Fruit fly (Drosophila melanogaster): ENCODE data around the gene eIF1A.

DNA sequence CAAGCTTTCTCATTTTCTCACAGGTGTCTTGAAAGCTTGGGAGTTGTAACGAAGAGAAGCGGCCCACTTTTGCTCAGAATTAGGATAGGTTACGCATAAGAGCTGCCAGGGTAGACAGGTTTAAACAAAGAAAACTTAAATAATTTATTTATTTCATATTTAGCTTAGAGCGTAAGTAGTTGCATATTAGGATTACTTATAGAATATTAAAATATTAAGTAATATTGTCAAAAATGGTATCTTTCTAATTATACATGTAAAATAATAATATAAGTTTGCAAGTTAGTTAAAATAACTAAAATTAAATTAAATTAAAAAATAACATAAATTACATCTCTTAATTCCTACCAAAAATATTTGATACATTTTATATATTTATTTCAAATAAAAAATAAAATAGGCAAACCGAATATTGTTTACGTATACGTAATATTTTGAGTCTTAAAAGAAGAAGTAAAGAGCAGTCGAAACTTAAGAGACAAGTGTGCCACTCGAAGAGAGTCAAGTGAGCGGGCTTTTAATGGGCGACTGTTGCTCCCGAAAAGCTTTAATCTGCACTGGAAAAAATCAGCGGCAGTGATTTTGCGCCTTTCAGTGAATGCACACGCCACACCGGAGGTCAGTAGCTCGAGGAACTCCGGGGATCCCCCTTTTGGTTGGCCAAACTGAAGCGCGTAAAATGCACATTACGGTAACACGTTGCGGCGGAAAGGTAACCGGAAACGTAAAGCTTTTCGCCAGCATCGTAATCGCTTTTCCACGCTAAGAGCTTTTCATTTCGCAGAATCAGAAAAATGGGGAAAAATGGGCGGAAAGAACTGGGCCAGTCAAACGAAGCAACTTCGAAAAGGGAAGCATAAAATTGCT is 40.6 kb downstream of the eIF1A start:
- no peak for TF ChIP-seq CG12605 (GFP tag; IDR thresholded peaks at IDR 0.05)
- TF ChIP-seq CG34367 (tag; optimal IDR thresholded peaks at IDR 0.05): no peak
- no peak for TF ChIP-seq CG8159 (tag; optimal IDR thresholded peaks at IDR 0.05)
- TF ChIP-seq CG4496 (GFP tag; IDR thresholded peaks at IDR 0.05): peak; percentile 73
- peak; percentile 55 for TF ChIP-seq Ets98B (GFP tag; IDR thresholded peaks at IDR 0.05)
- TF ChIP-seq EcR (GFP tag; optimal IDR thresholded peaks at IDR 0.05): peak; percentile 15
- no peak for TF ChIP-seq CG15710 (tag; optimal IDR thresholded peaks at IDR 0.05)
